Worm (Caenorhabditis elegans) whole organism, late embryonic: Measurements from ENCODE around the gene F54C8.1.

Source experiments
- F13H6.1 ChIP-seq: sonication (generic microtip); optimal IDR thresholded peaks from 2 replicates; lab custom pipeline; 2016; ENCODE audit warnings: missing genetic modification characterization, missing compliant biosample characterization
- ceh-31 ChIP-seq: sonication (generic microtip); optimal IDR thresholded peaks from 2 replicates; lab custom pipeline; 2016; ENCODE audit warnings: missing genetic modification characterization, missing compliant biosample characterization
- ceh-6 ChIP-seq: fragments of 200-800 bp; sonication (Bioruptor generic); optimal IDR thresholded peaks from 2 replicates; lab custom pipeline; 2018; ENCODE audit warnings: mild to moderate bottlenecking, missing genetic modification characterization, missing compliant biosample characterization
- che-1 ChIP-seq: sonication (generic microtip); optimal IDR thresholded peaks from 2 replicates; lab custom pipeline; 2016; ENCODE audit warnings: mild to moderate bottlenecking, missing genetic modification characterization, missing compliant biosample characterization
- pax-1 ChIP-seq: fragments of 150-350 bp; optimal IDR thresholded peaks from 2 replicates; lab custom pipeline; 2014; ENCODE audit warnings: missing biosample characterization, missing genetic modification characterization
- pha-4 ChIP-seq: fragments of 150-350 bp; optimal IDR thresholded peaks from 2 replicates; lab custom pipeline; 2018; ENCODE audit warnings: missing biosample characterization, missing genetic modification reagents, missing genetic modification characterization
- syd-9 ChIP-seq: sonication (generic microtip); optimal IDR thresholded peaks from 2 replicates; lab custom pipeline; 2016; ENCODE audit warnings: mild to moderate bottlenecking, missing genetic modification characterization, moderate library complexity, missing compliant biosample characterization
- tbx-7 ChIP-seq: sonication (generic microtip); optimal IDR thresholded peaks from 2 replicates; lab custom pipeline; 2016; ENCODE audit warnings: missing genotype, missing genetic modification characterization, missing compliant biosample characterization

ce11 chrIII:9461894-9462784, 22.6 kb downstream of the F54C8.1 start:
- no peak for TF ChIP-seq tbx-7
- TF ChIP-seq pax-1 (tag; lab: Kevin White, UChicago): no peak
- no peak for TF ChIP-seq F13H6.1
- TF ChIP-seq pha-4 (tag; lab: Kevin White, UChicago): no peak
- no peak for TF ChIP-seq syd-9 (tag; lab: Kevin White, UChicago)
- TF ChIP-seq ceh-6 (GFP tag; lab: Kevin White, UChicago): no peak
- no peak for TF ChIP-seq che-1
- no peak for TF ChIP-seq ceh-31
